Fruit fly (Drosophila melanogaster) whole organism, embryonic: Measurements from ENCODE around the gene CG43779.

Experiments
- Awh ChIP-seq: fragments of 200-800 bp; sonication (Bioruptor generic); IDR thresholded peaks from 2 replicates; pipeline ENCODE4, ENCODE4 v1.3.6; 2022; ENCODE audit warnings: missing biosample characterization, missing genetic modification characterization
- Blimp-1 ChIP-seq: fragments of 200-800 bp; sonication (Bioruptor generic); optimal IDR thresholded peaks from 3 replicates; lab custom pipeline; 2018; ENCODE audit warnings: missing biosample characterization, missing genetic modification characterization, mild to moderate bottlenecking, moderate library complexity, missing genetic modification reagents
- CG12155 ChIP-seq: fragments of 200-800 bp; sonication (Bioruptor generic); optimal IDR thresholded peaks from 3 replicates; lab custom pipeline; 2016; ENCODE audit warnings: missing biosample characterization, missing genetic modification characterization
- CG13424 ChIP-seq: fragments of 200-800 bp; sonication (Bioruptor generic); optimal IDR thresholded peaks from 2 replicates; lab custom pipeline; 2019; ENCODE audit warnings: missing biosample characterization, mild to moderate bottlenecking, missing genetic modification characterization, moderate library complexity
- CG14014 ChIP-seq: fragments of 200-800 bp; sonication (Bioruptor generic); IDR thresholded peaks from 2 replicates; pipeline ENCODE4 v1.3.6; 2022; ENCODE audit warnings: missing biosample characterization, missing genetic modification characterization
- CG16813 ChIP-seq: fragments of 200-800 bp; sonication (Bioruptor generic); IDR thresholded peaks from 3 replicates; pipeline ENCODE4 v1.3.6; 2022; ENCODE audit warnings: missing biosample characterization, missing genetic modification characterization; ENCODE audit not compliant: partially characterized antibody
- CG18262 ChIP-seq: fragments of 200-800 bp; optimal IDR thresholded peaks from 3 replicates; lab custom pipeline; 2019; ENCODE audit warnings: missing biosample characterization, mild to moderate bottlenecking, missing genetic modification characterization, moderate library complexity
- CG2199 ChIP-seq: fragments of 200-800 bp; sonication (Bioruptor generic); IDR thresholded peaks from 3 replicates; pipeline ENCODE4 v1.3.6; 2022; ENCODE audit warnings: missing biosample characterization, missing genetic modification characterization
- CG34224 ChIP-seq: fragments of 200-800 bp; sonication (Bioruptor generic); IDR thresholded peaks from 3 replicates; pipeline ENCODE4 v1.3.6; 2022; ENCODE audit warnings: missing biosample characterization, missing genetic modification characterization; ENCODE audit not compliant: partially characterized antibody
- CG34422 ChIP-seq: fragments of 200-800 bp; sonication (Bioruptor generic); IDR thresholded peaks from 3 replicates; pipeline ENCODE4 v1.3.6; 2022; ENCODE audit warnings: missing biosample characterization, missing genetic modification characterization
- CG3995 ChIP-seq: fragments of 200-800 bp; sonication (Bioruptor generic); optimal IDR thresholded peaks from 3 replicates; lab custom pipeline; 2016; ENCODE audit warnings: missing biosample characterization, missing genetic modification characterization
- CG4730 ChIP-seq: fragments of 200-800 bp; sonication (Bioruptor generic); IDR thresholded peaks from 2 replicates; pipeline ENCODE4 v1.3.6; 2022; ENCODE audit warnings: missing biosample characterization, missing genetic modification characterization
- CG4820 ChIP-seq: fragments of 200-800 bp; sonication (Bioruptor generic); optimal IDR thresholded peaks from 3 replicates; lab custom pipeline; 2016; ENCODE audit warnings: missing biosample characterization, missing genetic modification characterization
- CG8281 ChIP-seq: fragments of 200-800 bp; sonication (Bioruptor generic); optimal IDR thresholded peaks from 2 replicates; lab custom pipeline; 2018; ENCODE audit warnings: missing biosample characterization, mild to moderate bottlenecking, missing genetic modification characterization, moderate library complexity
- CG8944 ChIP-seq: fragments of 200-800 bp; sonication (Bioruptor generic); optimal IDR thresholded peaks from 3 replicates; lab custom pipeline; 2016; ENCODE audit warnings: missing biosample characterization, missing genetic modification characterization
- CG9797 ChIP-seq: fragments of 200-800 bp; sonication (Bioruptor generic); optimal IDR thresholded peaks from 3 replicates; lab custom pipeline; 2018; ENCODE audit warnings: missing biosample characterization, mild to moderate bottlenecking, missing genetic modification characterization
- CTCF ChIP-seq: fragments of 200-800 bp; sonication (Bioruptor generic); optimal IDR thresholded peaks from 2 replicates; lab custom pipeline; 2017; ENCODE audit warnings: missing biosample characterization, mild to moderate bottlenecking, missing genetic modification characterization, moderate library complexity
- Chrac-16 ChIP-seq: fragments of 200-800 bp; sonication (Bioruptor generic); optimal IDR thresholded peaks from 3 replicates; lab custom pipeline; 2016; ENCODE audit warnings: missing biosample characterization, missing genetic modification characterization
- Dad ChIP-seq: fragments of 200-800 bp; sonication (Bioruptor generic); optimal IDR thresholded peaks from 3 replicates; lab custom pipeline; 2016; ENCODE audit warnings: missing biosample characterization, missing genetic modification characterization
- Dbx ChIP-seq: fragments of 200-800 bp; sonication (Bioruptor generic); IDR thresholded peaks from 3 replicates; pipeline ENCODE4 v1.3.6; 2022; ENCODE audit warnings: missing biosample characterization, missing genetic modification characterization
- ERR ChIP-seq: fragments of 200-800 bp; sonication (Bioruptor generic); optimal IDR thresholded peaks from 2 replicates; lab custom pipeline; 2016; ENCODE audit warnings: missing biosample characterization, missing genetic modification characterization
- GATAe ChIP-seq: fragments of 200-800 bp; sonication (Bioruptor generic); conservative IDR thresholded peaks from 2 replicates; pipeline ENCODE4 v1.3.6; 2022; ENCODE audit warnings: missing biosample characterization, missing genetic modification characterization
- HHEX ChIP-seq: fragments of 200-800 bp; sonication (Bioruptor generic); optimal IDR thresholded peaks from 3 replicates; lab custom pipeline; 2017; ENCODE audit warnings: missing biosample characterization, mild to moderate bottlenecking, missing genetic modification characterization, missing genetic modification reagents
- HLH54F ChIP-seq: fragments of 200-800 bp; sonication (Bioruptor generic); optimal IDR thresholded peaks from 3 replicates; lab custom pipeline; 2016; ENCODE audit warnings: missing biosample characterization, missing genetic modification characterization
- Hmr ChIP-seq: fragments of 200-800 bp; sonication (Bioruptor generic); optimal IDR thresholded peaks from 3 replicates; lab custom pipeline; 2017; ENCODE audit warnings: mild to moderate bottlenecking, missing biosample characterization, missing genetic modification reagents, missing genetic modification characterization
- Oli ChIP-seq: fragments of 200-800 bp; sonication (Bioruptor generic); optimal IDR thresholded peaks from 2 replicates; lab custom pipeline; 2018; ENCODE audit warnings: missing biosample characterization, mild to moderate bottlenecking, missing genetic modification characterization, moderate library complexity
- Opbp ChIP-seq: fragments of 200-800 bp; sonication (Bioruptor generic); IDR thresholded peaks from 3 replicates; pipeline ENCODE4 v1.3.6; 2022; ENCODE audit warnings: missing biosample characterization, missing genetic modification characterization; ENCODE audit not compliant: partially characterized antibody
- Scr ChIP-seq: fragments of 200-800 bp; sonication (Bioruptor generic); IDR thresholded peaks from 2 replicates; pipeline ENCODE4 v1.3.6; 2022; ENCODE audit warnings: missing biosample characterization, missing genetic modification characterization; ENCODE audit not compliant: partially characterized antibody
- Side ChIP-seq: fragments of 200-800 bp; sonication (Bioruptor generic); optimal IDR thresholded peaks from 2 replicates; lab custom pipeline; 2016; ENCODE audit warnings: missing biosample characterization, missing genetic modification characterization
- ac ChIP-seq: fragments of 200-800 bp; sonication (Bioruptor generic); optimal IDR thresholded peaks from 3 replicates; lab custom pipeline; 2017; ENCODE audit warnings: missing biosample characterization, mild to moderate bottlenecking, missing genetic modification characterization
- aop ChIP-seq: fragments of 200-800 bp; sonication (Bioruptor generic); IDR thresholded peaks from 2 replicates; pipeline ENCODE4 v1.3.6; 2022; ENCODE audit warnings: missing biosample characterization, missing genetic modification characterization
- ap ChIP-seq: fragments of 200-800 bp; sonication (Bioruptor generic); IDR thresholded peaks from 2 replicates; pipeline ENCODE4 v1.3.6; 2022; ENCODE audit warnings: missing biosample characterization, missing genetic modification characterization
- az2 ChIP-seq: fragments of 200-800 bp; sonication (Bioruptor generic); optimal IDR thresholded peaks from 3 replicates; lab custom pipeline; 2016; ENCODE audit warnings: missing biosample characterization, missing genetic modification characterization
- chinmo ChIP-seq: fragments of 200-800 bp; sonication (Bioruptor generic); IDR thresholded peaks from 4 replicates; pipeline ENCODE4 v1.3.6; 2022; ENCODE audit warnings: missing biosample characterization, missing genetic modification characterization; ENCODE audit not compliant: partially characterized antibody
- da ChIP-seq: fragments of 200-800 bp; sonication (Bioruptor generic); optimal IDR thresholded peaks from 2 replicates; lab custom pipeline; 2016; ENCODE audit warnings: missing biosample characterization, missing genetic modification characterization
- dimm ChIP-seq: fragments of 200-800 bp; sonication (Bioruptor generic); IDR thresholded peaks from 2 replicates; pipeline ENCODE4 v1.3.6; 2022; ENCODE audit warnings: missing biosample characterization, missing genetic modification characterization
- disco-r ChIP-seq: fragments of 200-800 bp; sonication (Bioruptor generic); optimal IDR thresholded peaks from 2 replicates; lab custom pipeline; 2016; ENCODE audit warnings: missing biosample characterization, missing genetic modification characterization
- dm ChIP-seq: fragments of 200-800 bp; sonication (Bioruptor generic); optimal IDR thresholded peaks from 3 replicates; lab custom pipeline; 2016; ENCODE audit warnings: missing biosample characterization, missing genetic modification characterization
- dmrt99B ChIP-seq: fragments of 200-800 bp; sonication (Bioruptor generic); optimal IDR thresholded peaks from 2 replicates; lab custom pipeline; 2018; ENCODE audit warnings: missing biosample characterization, mild to moderate bottlenecking, missing genetic modification characterization, moderate library complexity
- dpn ChIP-seq, 2 experiments: fragments of 200-800 bp; sonication (Bioruptor generic); optimal IDR thresholded peaks; 3 replicates each; lab custom pipeline; 2016; ENCODE audit warnings: missing biosample characterization in 2 of 2, missing genetic modification characterization in 2 of 2
- insv ChIP-seq, 2 experiments: fragments of 200-800 bp; sonication (Bioruptor generic); optimal IDR thresholded peaks; 3 replicates each; lab custom pipeline; 2016 to 2018; ENCODE audit warnings: missing biosample characterization in 2 of 2, missing genetic modification characterization in 2 of 2
- lov ChIP-seq, 2 experiments: fragments of 200-800 bp in 1 of 2; fragments of >200 bp in 1 of 2; sonication (Bioruptor generic) in 1 of 2; IDR thresholded peaks in 1 of 2; optimal IDR thresholded peaks in 1 of 2; 2 replicates in 1 of 2; 3 replicates in 1 of 2; pipeline versions ENCODE4 v1.3.6 to Lab custom; 2017 to 2022; ENCODE audit warnings: missing biosample characterization in 1 of 2, missing genetic modification characterization in 1 of 2
- maf-S ChIP-seq: fragments of 200-800 bp; sonication (Bioruptor generic); optimal IDR thresholded peaks from 2 replicates; lab custom pipeline; 2016; ENCODE audit warnings: missing biosample characterization, missing genetic modification characterization
- nom ChIP-seq: fragments of 200-800 bp; sonication (Bioruptor generic); optimal IDR thresholded peaks from 2 replicates; lab custom pipeline; 2017; ENCODE audit warnings: missing biosample characterization, missing genetic modification characterization, mild to moderate bottlenecking, moderate library complexity, missing genetic modification reagents
- pb ChIP-seq: fragments of 200-800 bp; sonication (Bioruptor generic); optimal IDR thresholded peaks from 3 replicates; lab custom pipeline; 2016; ENCODE audit warnings: missing biosample characterization, missing genetic modification characterization
- ro ChIP-seq: fragments of 200-800 bp; sonication (Bioruptor generic); IDR thresholded peaks from 2 replicates; pipeline ENCODE4 v1.3.6; 2022; ENCODE audit warnings: missing biosample characterization, missing genetic modification characterization
- schlank ChIP-seq: fragments of 200-800 bp; sonication (Bioruptor generic); optimal IDR thresholded peaks from 2 replicates; lab custom pipeline; 2018; ENCODE audit warnings: missing biosample characterization, mild to moderate bottlenecking, missing genetic modification characterization
- sd ChIP-seq: fragments of 200-800 bp; sonication (Bioruptor generic); optimal IDR thresholded peaks from 3 replicates; lab custom pipeline; 2018; ENCODE audit warnings: missing biosample characterization, mild to moderate bottlenecking, missing genetic modification characterization, moderate library complexity
- slp2 ChIP-seq: fragments of 200-800 bp; sonication (Bioruptor generic); optimal IDR thresholded peaks from 2 replicates; lab custom pipeline; 2016; ENCODE audit warnings: missing biosample characterization, missing genetic modification characterization
- sug ChIP-seq: fragments of 200-800 bp; optimal IDR thresholded peaks from 2 replicates; lab custom pipeline; 2019; ENCODE audit warnings: missing biosample characterization, mild to moderate bottlenecking, missing genetic modification characterization, moderate library complexity
- yki ChIP-seq: fragments of >200 bp; optimal IDR thresholded peaks from 3 replicates; lab custom pipeline; 2018
- zfh1 ChIP-seq: fragments of 200-800 bp; sonication (Bioruptor generic); IDR thresholded peaks from 3 replicates; pipeline ENCODE4 v1.3.6; 2022; ENCODE audit warnings: missing biosample characterization, missing genetic modification characterization

The CG43779 gene

dm6 chr2L:13286456-13286855 lies 20.1 kb downstream of the CG43779 start, which contains the start of the genes Drep4 and Uvrag (continued):
- TF ChIP-seq CG16813 (GFP tag; lab: Robert Waterston, UW) (no peak), ap (GFP tag; lab: Robert Waterston, UW) (no peak), dmrt99B (tag; lab: Kevin White, UChicago) (no peak), CG18262 (tag; lab: Kevin White, UChicago) (no peak), CG3995 (GFP tag; lab: Kevin White, UChicago) (no peak), sug (tag; lab: Kevin White, UChicago) (no peak), HLH54F (GFP tag; lab: Kevin White, UChicago) (no peak), maf-S (GFP tag; lab: Kevin White, UChicago) (no peak), CG9797 (no peak), ERR (GFP tag; lab: Kevin White, UChicago) (no peak), nom (GFP tag; lab: Kevin White, UChicago) (no peak), sd (no peak), lov (optimal IDR thresholded peaks at IDR 0.05; lab: Kevin White, UChicago) (no peak), lov (GFP tag; IDR thresholded peaks at IDR 0.05; lab: Robert Waterston, UW) (no peak), az2 (GFP tag; lab: Kevin White, UChicago) (peak; percentile 60), zfh1 (GFP tag; lab: Robert Waterston, UW) (no peak), CG34224 (GFP tag; lab: Robert Waterston, UW) (no peak), schlank (tag; lab: Kevin White, UChicago) (no peak), da (no peak), Awh (GFP tag; lab: Robert Waterston, UW) (no peak), CG13424 (tag; lab: Kevin White, UChicago) (peak; percentile 80), slp2 (GFP tag; lab: Kevin White, UChicago) (no peak), Blimp-1 (peak; percentile 56), yki (lab: Kevin White, UChicago) (no peak), CG8944 (no peak), dpn (GFP tag; optimal IDR thresholded peaks at IDR 0.05; lab: Kevin White, UChicago) (peak in 1 of 2 experiments; percentile 76), Side (GFP tag; lab: Kevin White, UChicago) (no peak), insv (GFP tag; optimal IDR thresholded peaks at IDR 0.05; lab: Kevin White, UChicago) (peak in 1 of 2 experiments; percentile 73), disco-r (no peak), CG4820 (GFP tag; lab: Kevin White, UChicago) (peak; percentile 43), dm (no peak), HHEX (GFP tag; lab: Kevin White, UChicago) (peak; percentile 33), aop (no peak), Scr (no peak; the same call in 1 of the 2 replicates), CG4730 (GFP tag; lab: Robert Waterston, UW) (no peak), ac (GFP tag; lab: Kevin White, UChicago) (no peak), CG34422 (GFP tag; lab: Robert Waterston, UW) (0 out of 3 replicates have a peak, but pooled peaks have one; percentile 14), ro (GFP tag; lab: Robert Waterston, UW) (no peak), CG2199 (GFP tag; lab: Robert Waterston, UW) (no peak), Opbp (no peak), Dad (no peak), CG14014 (GFP tag; lab: Robert Waterston, UW) (no peak), GATAe (GFP tag; lab: Robert Waterston, UW) (no peak), Hmr (GFP tag; lab: Kevin White, UChicago) (peak; percentile 65), pb (no peak), CG8281 (tag; lab: Kevin White, UChicago) (no peak), dimm (GFP tag; lab: Robert Waterston, UW) (no peak), CG12155 (GFP tag; lab: Kevin White, UChicago) (peak; percentile 68), CTCF (GFP tag; lab: Kevin White, UChicago) (no peak), Chrac-16 (peak; percentile 62), Dbx (GFP tag; lab: Robert Waterston, UW) (peak; percentile 75), Oli (tag; lab: Kevin White, UChicago) (peak; percentile 62), chinmo (GFP tag; lab: Robert Waterston, UW) (no peak)
